Worm (Caenorhabditis elegans): Measurements from ENCODE around the gene F09E5.11.

F09E5.11 gene

DNA sequence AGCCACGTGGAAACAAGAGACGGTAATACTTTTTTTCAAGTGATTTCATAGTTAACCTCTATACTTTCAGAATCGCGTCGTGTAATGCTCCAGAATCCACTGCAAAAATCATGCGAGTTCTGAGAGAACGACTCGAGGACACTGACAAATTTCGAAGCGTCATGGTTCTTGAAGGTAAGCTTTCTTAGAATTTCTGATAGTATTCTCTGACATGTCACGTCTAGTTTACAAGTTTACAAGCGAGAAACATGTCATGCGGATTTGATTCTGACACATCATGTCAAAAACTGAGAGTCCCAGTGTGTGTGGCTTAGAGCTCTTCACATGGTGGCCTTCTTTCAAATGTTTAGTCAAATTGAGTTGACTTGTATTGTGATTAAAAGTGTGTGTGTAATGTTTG is 23.4 kb downstream of the F09E5.11 start (continued):
- TF ChIP-seq grh-1 (GFP tag; IDR thresholded peaks at IDR 0.05) (no peak), mep-1 (tag; optimal IDR thresholded peaks at IDR 0.05) (no peak), unc-130 (tag; optimal IDR thresholded peaks at IDR 0.05) (no peak), ztf-4 (tag; optimal IDR thresholded peaks at IDR 0.05) (peak; percentile 48), mef-2 (tag; optimal IDR thresholded peaks at IDR 0.05) (no peak), dpl-1 (GFP tag; optimal IDR thresholded peaks at IDR 0.05) (no peak), ceh-90 (tag; optimal IDR thresholded peaks at IDR 0.05) (no peak), aly-2 (tag; optimal IDR thresholded peaks at IDR 0.05) (no peak), C04F5.9 (tag; optimal IDR thresholded peaks at IDR 0.05) (no peak), nhr-71 (tag; optimal IDR thresholded peaks at IDR 0.05) (peak; percentile 68), aha-1 (tag; optimal IDR thresholded peaks at IDR 0.05) (no peak), C16A3.4 (tag; optimal IDR thresholded peaks at IDR 0.05) (no peak), mab-9 (GFP tag; IDR thresholded peaks at IDR 0.05) (no peak), hlh-17 (GFP tag; optimal IDR thresholded peaks at IDR 0.05; ENCODE audit: borderline replicate concordance) (no peak), rnt-1 (tag; optimal IDR thresholded peaks at IDR 0.05) (no peak), mdl-1 (tag; optimal IDR thresholded peaks at IDR 0.05) (no peak), nhr-11 (tag; optimal IDR thresholded peaks at IDR 0.05) (peak; percentile 11), nhr-47 (tag; optimal IDR thresholded peaks at IDR 0.05) (peak; percentile 58), pqm-1 (tag; optimal IDR thresholded peaks at IDR 0.05) (no peak), pag-3 (tag; optimal IDR thresholded peaks at IDR 0.05; ENCODE audit: borderline replicate concordance, insufficient read depth) (no peak), nhr-28 (tag; optimal IDR thresholded peaks at IDR 0.05) (no peak), tbx-2 (tag; optimal IDR thresholded peaks at IDR 0.05) (no peak), nhr-76 (tag; optimal IDR thresholded peaks at IDR 0.05) (no peak), fos-1 (tag; optimal IDR thresholded peaks at IDR 0.05) (no peak), elt-2 (tag; optimal IDR thresholded peaks at IDR 0.05) (no peak), ceh-8 (GFP tag; optimal IDR thresholded peaks at IDR 0.05) (no peak), elt-3 (tag; optimal IDR thresholded peaks at IDR 0.05) (no peak), ceh-82 (tag; optimal IDR thresholded peaks at IDR 0.05) (no peak), zip-4 (GFP tag; optimal IDR thresholded peaks at IDR 0.05) (no peak), unc-62 (GFP tag; optimal IDR thresholded peaks at IDR 0.05) (no peak), Y116A8C.19 (tag; optimal IDR thresholded peaks at IDR 0.05; ENCODE audit: borderline replicate concordance) (no peak), unc-86 (tag; optimal IDR thresholded peaks at IDR 0.05) (no peak), hlh-4 (tag; optimal IDR thresholded peaks at IDR 0.05) (no peak), lin-39 (tag; optimal IDR thresholded peaks at IDR 0.05) (no peak), nhr-237 (tag; optimal IDR thresholded peaks at IDR 0.05) (no peak), lin-14 (GFP tag; optimal IDR thresholded peaks at IDR 0.05) (peak; percentile 38), efl-3 (GFP tag; optimal IDR thresholded peaks at IDR 0.05) (no peak), xbp-1 (tag; optimal IDR thresholded peaks at IDR 0.05) (no peak), tlp-1 (tag; optimal IDR thresholded peaks at IDR 0.05) (no peak), nhr-90 (tag; optimal IDR thresholded peaks at IDR 0.05; ENCODE audit: poor library complexity) (no peak), skn-1 (tag; optimal IDR thresholded peaks at IDR 0.05) (no peak), alr-1 (tag; optimal IDR thresholded peaks at IDR 0.05; ENCODE audit: borderline replicate concordance) (no peak), jun-1 (tag; optimal IDR thresholded peaks at IDR 0.05) (no peak), sup-37 (GFP tag; optimal IDR thresholded peaks at IDR 0.05) (no peak)
